Fruit fly (Drosophila melanogaster) whole organism, embryonic: ENCODE data around the gene Art1.

Source experiments
- ATbp ChIP-seq: fragments of 200-800 bp; sonication (Bioruptor generic); optimal IDR thresholded peaks from 2 replicates; lab custom pipeline; 2017; ENCODE audit warnings: missing biosample characterization, mild to moderate bottlenecking, missing genetic modification characterization, missing genetic modification reagents
- B-H1 ChIP-seq: fragments of 200-800 bp; sonication (Bioruptor generic); IDR thresholded peaks from 3 replicates; pipeline ENCODE4 v1.3.6; 2022; ENCODE audit warnings: missing biosample characterization, missing genetic modification characterization
- B-H2 ChIP-seq: fragments of 200-800 bp; sonication (Bioruptor generic); optimal IDR thresholded peaks from 2 replicates; lab custom pipeline; 2018; ENCODE audit warnings: missing biosample characterization, mild to moderate bottlenecking, missing genetic modification characterization
- CG10147 ChIP-seq: fragments of 200-800 bp; sonication (Bioruptor generic); optimal IDR thresholded peaks from 2 replicates; lab custom pipeline; 2019; ENCODE audit warnings: missing biosample characterization, mild to moderate bottlenecking, missing genetic modification characterization, moderate library complexity
- CG10565 ChIP-seq: fragments of 200-800 bp; sonication (Bioruptor generic); optimal IDR thresholded peaks from 3 replicates; lab custom pipeline; 2016; ENCODE audit warnings: missing biosample characterization, mild to moderate bottlenecking, missing genetic modification characterization
- CG11247 ChIP-seq: fragments of 200-800 bp; sonication (Bioruptor generic); IDR thresholded peaks from 2 replicates; pipeline ENCODE4 v1.3.6; 2022; ENCODE audit warnings: missing biosample characterization, missing genetic modification characterization
- CG11456 ChIP-seq: fragments of 200-800 bp; sonication (Bioruptor generic); IDR thresholded peaks from 3 replicates; pipeline ENCODE4 v1.3.6; 2022; ENCODE audit warnings: missing biosample characterization, missing genetic modification characterization
- CG11695 ChIP-seq: fragments of 200-800 bp; sonication (Bioruptor generic); IDR thresholded peaks from 3 replicates; pipeline ENCODE4 v1.3.6; 2022; ENCODE audit warnings: missing biosample characterization, missing genetic modification characterization
- CG12769 ChIP-seq: fragments of 200-800 bp; sonication (Bioruptor generic); optimal IDR thresholded peaks from 2 replicates; lab custom pipeline; 2019; ENCODE audit warnings: missing biosample characterization, mild to moderate bottlenecking, missing genetic modification characterization, moderate library complexity
- CG13296 ChIP-seq: fragments of 200-800 bp; sonication (Bioruptor generic); optimal IDR thresholded peaks from 3 replicates; lab custom pipeline; 2018; ENCODE audit warnings: missing biosample characterization, mild to moderate bottlenecking, missing genetic modification characterization
- CG15601 ChIP-seq: fragments of 200-800 bp; sonication (Bioruptor generic); optimal IDR thresholded peaks from 3 replicates; lab custom pipeline; 2019; ENCODE audit warnings: missing biosample characterization, mild to moderate bottlenecking, missing genetic modification characterization, moderate library complexity
- CG17328 ChIP-seq: fragments of 200-800 bp; sonication (Bioruptor generic); IDR thresholded peaks from 2 replicates; pipeline ENCODE4 v1.3.6; 2022; ENCODE audit warnings: missing biosample characterization, missing genetic modification characterization
- CG18599 ChIP-seq: fragments of 200-800 bp; sonication (Bioruptor generic); optimal IDR thresholded peaks from 3 replicates; lab custom pipeline; 2017; ENCODE audit warnings: missing biosample characterization, missing genetic modification characterization, mild to moderate bottlenecking, moderate library complexity, missing genetic modification reagents
- CG18764 ChIP-seq: fragments of 200-800 bp; sonication (Bioruptor generic); optimal IDR thresholded peaks from 3 replicates; lab custom pipeline; 2016; ENCODE audit warnings: missing biosample characterization, missing genetic modification characterization
- CG2199 ChIP-seq: fragments of 200-800 bp; sonication (Bioruptor generic); IDR thresholded peaks from 3 replicates; pipeline ENCODE4 v1.3.6; 2022; ENCODE audit warnings: missing biosample characterization, missing genetic modification characterization
- CG2875 ChIP-seq: fragments of 200-800 bp; sonication (Bioruptor generic); optimal IDR thresholded peaks from 2 replicates; lab custom pipeline; 2017; ENCODE audit warnings: missing biosample characterization, mild to moderate bottlenecking, missing genetic modification characterization, missing genetic modification reagents
- CG2889 ChIP-seq: fragments of 200-800 bp; sonication (Bioruptor generic); IDR thresholded peaks from 3 replicates; pipeline ENCODE4 v1.3.6; 2022; ENCODE audit warnings: missing biosample characterization, missing genetic modification characterization
- CG30020 ChIP-seq: fragments of 200-800 bp; optimal IDR thresholded peaks from 2 replicates; lab custom pipeline; 2019; ENCODE audit warnings: missing biosample characterization, mild to moderate bottlenecking, missing genetic modification characterization, moderate library complexity
- CG30403 ChIP-seq: fragments of 200-800 bp; sonication (Bioruptor generic); optimal IDR thresholded peaks from 3 replicates; lab custom pipeline; 2016; ENCODE audit warnings: missing biosample characterization, missing genetic modification characterization
- CG34224 ChIP-seq: fragments of 200-800 bp; sonication (Bioruptor generic); IDR thresholded peaks from 3 replicates; pipeline ENCODE4 v1.3.6; 2022; ENCODE audit warnings: missing biosample characterization, missing genetic modification characterization; ENCODE audit not compliant: partially characterized antibody
- CG43689 ChIP-seq: fragments of 200-800 bp; sonication (Bioruptor generic); IDR thresholded peaks from 2 replicates; pipeline ENCODE4 v1.3.6; 2022; ENCODE audit warnings: missing biosample characterization, missing genetic modification characterization
- CG7839 ChIP-seq: fragments of 200-800 bp; sonication (Bioruptor generic); optimal IDR thresholded peaks from 3 replicates; lab custom pipeline; 2018; ENCODE audit warnings: missing biosample characterization, mild to moderate bottlenecking, missing genetic modification characterization, moderate library complexity
- CG8924 ChIP-seq: fragments of 200-800 bp; optimal IDR thresholded peaks from 3 replicates; lab custom pipeline; 2019; ENCODE audit warnings: missing biosample characterization, mild to moderate bottlenecking, missing genetic modification characterization, moderate library complexity
- CHES-1-like ChIP-seq: fragments of 200-800 bp; sonication (Bioruptor generic); optimal IDR thresholded peaks from 2 replicates; lab custom pipeline; 2016; ENCODE audit warnings: missing biosample characterization, missing genetic modification characterization
- D19B ChIP-seq: fragments of 200-800 bp; sonication (Bioruptor generic); optimal IDR thresholded peaks from 2 replicates; lab custom pipeline; 2017; ENCODE audit warnings: missing biosample characterization, mild to moderate bottlenecking, missing genetic modification characterization
- Dfd ChIP-seq, 2 experiments: fragments of >200 bp; optimal IDR thresholded peaks; 2 replicates each; lab custom pipeline; 2017; ENCODE audit warnings: missing biosample characterization in 2 of 2, missing genetic modification characterization in 2 of 2
- Fer2 ChIP-seq: fragments of 200-800 bp; sonication (Bioruptor generic); optimal IDR thresholded peaks from 2 replicates; lab custom pipeline; 2018; ENCODE audit warnings: missing biosample characterization, mild to moderate bottlenecking, missing genetic modification characterization, moderate library complexity
- Gsc ChIP-seq: fragments of 200-800 bp; sonication (Bioruptor generic); IDR thresholded peaks from 2 replicates; pipeline ENCODE4 v1.3.6; 2022; ENCODE audit warnings: missing biosample characterization, missing genetic modification characterization
- H2.0 ChIP-seq: fragments of 200-800 bp; sonication (Bioruptor generic); IDR thresholded peaks from 2 replicates; pipeline ENCODE4 v1.3.6; 2022; ENCODE audit warnings: missing biosample characterization, missing genetic modification characterization
- HHEX ChIP-seq: fragments of 200-800 bp; sonication (Bioruptor generic); optimal IDR thresholded peaks from 3 replicates; lab custom pipeline; 2017; ENCODE audit warnings: missing biosample characterization, mild to moderate bottlenecking, missing genetic modification characterization, missing genetic modification reagents
- HmgZ ChIP-seq: fragments of 200-800 bp; sonication (Bioruptor generic); optimal IDR thresholded peaks from 2 replicates; lab custom pipeline; 2018; ENCODE audit warnings: missing biosample characterization, mild to moderate bottlenecking, missing genetic modification characterization
- Kr ChIP-seq: fragments of 200-800 bp; sonication (Bioruptor generic); optimal IDR thresholded peaks from 2 replicates; lab custom pipeline; 2017; ENCODE audit warnings: missing biosample characterization, mild to moderate bottlenecking, missing genetic modification characterization
- MESR4 ChIP-seq: fragments of 200-800 bp; sonication (Bioruptor generic); optimal IDR thresholded peaks from 2 replicates; lab custom pipeline; 2018; ENCODE audit warnings: missing biosample characterization, mild to moderate bottlenecking, missing genetic modification characterization, moderate library complexity
- Mrtf ChIP-seq: fragments of 200-800 bp; sonication (Bioruptor generic); IDR thresholded peaks from 3 replicates; pipeline ENCODE4 v1.3.6; 2022; ENCODE audit warnings: missing biosample characterization, missing genetic modification characterization
- Pdp1 ChIP-seq, 2 experiments: fragments of 200-800 bp; sonication (Bioruptor generic); optimal IDR thresholded peaks; 3 replicates each; lab custom pipeline; 2016; ENCODE audit warnings: missing biosample characterization in 2 of 2, missing genetic modification characterization in 2 of 2, mild to moderate bottlenecking in 1 of 2, moderate library complexity in 1 of 2
- Rx ChIP-seq: fragments of 200-800 bp; sonication (Bioruptor generic); IDR thresholded peaks from 2 replicates; pipeline ENCODE4 v1.3.6; 2022; ENCODE audit warnings: missing biosample characterization, missing genetic modification characterization
- Sox100B ChIP-seq: fragments of 200-800 bp; sonication (Bioruptor generic); optimal IDR thresholded peaks from 3 replicates; lab custom pipeline; 2018; ENCODE audit warnings: missing biosample characterization, mild to moderate bottlenecking, missing genetic modification characterization
- Tbp ChIP-seq: fragments of >200 bp; optimal IDR thresholded peaks from 2 replicates; lab custom pipeline; 2018; ENCODE audit warnings: missing biosample characterization, missing genetic modification characterization
- ase ChIP-seq: fragments of 200-800 bp; sonication (Bioruptor generic); IDR thresholded peaks from 3 replicates; pipeline ENCODE4 v1.3.6; 2022; ENCODE audit warnings: missing biosample characterization, missing genetic modification characterization
- bcd ChIP-seq: fragments of 200-800 bp; sonication (Bioruptor generic); optimal IDR thresholded peaks from 2 replicates; lab custom pipeline; 2017; ENCODE audit warnings: missing biosample characterization, mild to moderate bottlenecking, missing genetic modification characterization
- dm ChIP-seq: fragments of 200-800 bp; sonication (Bioruptor generic); optimal IDR thresholded peaks from 3 replicates; lab custom pipeline; 2016; ENCODE audit warnings: missing biosample characterization, missing genetic modification characterization
- shn ChIP-seq: fragments of 200-800 bp; sonication (Bioruptor generic); optimal IDR thresholded peaks from 3 replicates; lab custom pipeline; 2016; ENCODE audit warnings: missing biosample characterization, missing genetic modification characterization
- so ChIP-seq: fragments of 200-800 bp; sonication (Bioruptor generic); IDR thresholded peaks from 3 replicates; pipeline ENCODE4 v1.3.6; 2022; ENCODE audit warnings: missing biosample characterization, missing genetic modification characterization
- stc ChIP-seq: fragments of 200-800 bp; sonication (Bioruptor generic); IDR thresholded peaks from 2 replicates; pipeline ENCODE4 v1.3.6; 2022; ENCODE audit warnings: missing biosample characterization, missing genetic modification characterization
- stwl ChIP-seq: fragments of 200-800 bp; sonication (Bioruptor generic); optimal IDR thresholded peaks from 3 replicates; lab custom pipeline; 2018; ENCODE audit warnings: missing biosample characterization, mild to moderate bottlenecking, missing genetic modification characterization, moderate library complexity
- tio ChIP-seq: fragments of 200-800 bp; sonication (Bioruptor generic); optimal IDR thresholded peaks from 2 replicates; lab custom pipeline; 2017; ENCODE audit warnings: missing biosample characterization, missing genetic modification characterization, inconsistent platforms
- trem ChIP-seq: fragments of 200-800 bp; optimal IDR thresholded peaks from 3 replicates; lab custom pipeline; 2019; ENCODE audit warnings: missing biosample characterization, mild to moderate bottlenecking, missing genetic modification characterization, moderate library complexity
- unc-4 ChIP-seq: fragments of 200-800 bp; sonication (Bioruptor generic); IDR thresholded peaks from 2 replicates; pipeline ENCODE4 v1.3.6; 2022; ENCODE audit warnings: missing biosample characterization, missing genetic modification characterization; ENCODE audit not compliant: partially characterized antibody

The Art1 gene

dm6 chr3R:10792604-10793003 lies 4.6 kb upstream of the Art1 start, which contains the start of gene CG14687:
Gene CG14687 (plus strand): TSS chr3R:10792904.
- TF ChIP-seq Pdp1 (GFP tag; optimal IDR thresholded peaks at IDR 0.05; lab: Kevin White, UChicago) (peak in 1 of 2 experiments; percentile 75), HHEX (GFP tag; lab: Kevin White, UChicago) (no peak), CG12769 (tag; lab: Kevin White, UChicago) (peak; percentile 74), CG2199 (GFP tag; lab: Robert Waterston, UW) (peak; percentile 15; the same call in 1 of the 3 replicates)
- TF ChIP-seq, all 482 proteins: peak for 3

- TF ChIP-seq dm (GFP tag; lab: Kevin White, UChicago) (no peak), CG11456 (GFP tag; lab: Robert Waterston, UW) (peak; percentile 84), CG11695 (peak; percentile 30; the same call in 1 of the 3 replicates), CG2889 (GFP tag; lab: Robert Waterston, UW) (no peak), CG34224 (GFP tag; lab: Robert Waterston, UW) (peak; percentile 79), H2.0 (GFP tag; lab: Robert Waterston, UW) (no peak), CG30403 (GFP tag; lab: Kevin White, UChicago) (peak; percentile 91), CG2875 (GFP tag; lab: Kevin White, UChicago) (no peak), CG30020 (tag; lab: Kevin White, UChicago) (peak; percentile 85), Fer2 (tag; lab: Kevin White, UChicago) (peak; percentile 45), CHES-1-like (peak; percentile 42), trem (peak; percentile 88), Gsc (GFP tag; lab: Robert Waterston, UW) (peak; percentile 50; the same call in 1 of the 2 replicates), CG15601 (tag; lab: Kevin White, UChicago) (peak; percentile 78), CG17328 (GFP tag; lab: Robert Waterston, UW) (no peak), Kr (no peak), tio (GFP tag; lab: Kevin White, UChicago) (peak; percentile 66), D19B (GFP tag; lab: Kevin White, UChicago) (no peak), MESR4 (GFP tag; lab: Kevin White, UChicago) (no peak), CG10565 (GFP tag; lab: Kevin White, UChicago) (no peak), bcd (GFP tag; lab: Kevin White, UChicago) (peak; percentile 81), CG11247 (GFP tag; lab: Robert Waterston, UW) (peak; percentile 44), Dfd (GFP tag; optimal IDR thresholded peaks at IDR 0.05; lab: Kevin White, UChicago) (peak in 1 of 2 experiments; percentile 16), HmgZ (peak; percentile 72), B-H2 (peak; percentile 66), Mrtf (GFP tag; lab: Robert Waterston, UW) (peak; percentile 64; the same call in 1 of the 3 replicates), shn (GFP tag; lab: Kevin White, UChicago) (peak; percentile 37), CG13296 (GFP tag; lab: Kevin White, UChicago) (peak; percentile 47), Rx (no peak; the same call in 1 of the 2 replicates), CG7839 (tag; lab: Kevin White, UChicago) (peak; percentile 78), so (GFP tag; lab: Robert Waterston, UW) (no peak), stwl (tag; lab: Kevin White, UChicago) (peak; percentile 66), stc (GFP tag; lab: Robert Waterston, UW) (no peak), ase (GFP tag; lab: Robert Waterston, UW) (peak; percentile 27; the same call in 1 of the 3 replicates), CG8924 (peak; percentile 84), CG10147 (peak; percentile 86), CG18599 (GFP tag; lab: Kevin White, UChicago) (peak; percentile 56), CG43689 (no peak), CG18764 (GFP tag; lab: Kevin White, UChicago) (peak; percentile 57), unc-4 (GFP tag; lab: Robert Waterston, UW) (peak; percentile 94), Tbp (GFP tag; lab: Kevin White, UChicago) (no peak), Sox100B (GFP tag; lab: Kevin White, UChicago) (peak; percentile 72), B-H1 (GFP tag; lab: Robert Waterston, UW) (peak; percentile 55; the same call in 1 of the 3 replicates), ATbp (GFP tag; lab: Kevin White, UChicago) (no peak)
Measured at dm6 chr3R:10784058-10784499, 3.9 kb downstream of the Art1 start, which contains the start of the genes mRpL37 and Rbp1. Gene mRpL37 (minus strand): TSS chr3R:10784092. Gene Rbp1 (plus strand): TSS chr3R:10784383.
